Fruit fly (Drosophila melanogaster) whole organism, pupa: ENCODE measurements around the gene PIG-S.

Experiments
- CG12605 ChIP-seq: fragments of 200-800 bp; sonication (Bioruptor generic); IDR thresholded peaks from 2 replicates; pipeline ENCODE4 v1.3.6; 2022; ENCODE audit warnings: missing biosample characterization, missing genetic modification characterization
- CG13204 ChIP-seq: fragments of 200-800 bp; sonication (Bioruptor generic); optimal IDR thresholded peaks from 2 replicates; lab custom pipeline; 2018; ENCODE audit warnings: missing biosample characterization, mild to moderate bottlenecking, missing genetic modification characterization, moderate library complexity
- CG14655 ChIP-seq: fragments of 200-800 bp; sonication (Bioruptor generic); optimal IDR thresholded peaks from 3 replicates; lab custom pipeline; 2017; ENCODE audit warnings: mild to moderate bottlenecking, missing biosample characterization, missing genetic modification reagents, missing genetic modification characterization
- CG17806 ChIP-seq: fragments of 200-800 bp; sonication (Bioruptor generic); optimal IDR thresholded peaks from 2 replicates; lab custom pipeline; 2018; ENCODE audit warnings: missing biosample characterization, mild to moderate bottlenecking, missing genetic modification characterization, moderate library complexity
- CG34367 ChIP-seq: fragments of 200-800 bp; sonication (Bioruptor generic); optimal IDR thresholded peaks from 2 replicates; lab custom pipeline; 2018; ENCODE audit warnings: missing biosample characterization, mild to moderate bottlenecking, missing genetic modification characterization
- Pif1A ChIP-seq: fragments of 200-800 bp; sonication (Bioruptor generic); optimal IDR thresholded peaks from 3 replicates; lab custom pipeline; 2016; ENCODE audit warnings: missing biosample characterization, missing genetic modification characterization
- Pif1B ChIP-seq: fragments of 200-800 bp; sonication (Bioruptor generic); optimal IDR thresholded peaks from 3 replicates; lab custom pipeline; 2016; ENCODE audit warnings: missing biosample characterization, missing genetic modification characterization
- Snoo ChIP-seq: fragments of 200-800 bp; sonication (Bioruptor generic); optimal IDR thresholded peaks from 3 replicates; lab custom pipeline; 2017; ENCODE audit warnings: missing biosample characterization, mild to moderate bottlenecking, missing genetic modification characterization, inconsistent platforms
- fd96Ca ChIP-seq: fragments of 200-800 bp; sonication (Bioruptor generic); IDR thresholded peaks from 3 replicates; pipeline ENCODE4 v1.3.6; 2022; ENCODE audit warnings: missing biosample characterization, missing genetic modification characterization

- TF ChIP-seq Snoo (tag; lab: Kevin White, UChicago): no peak
- no peak for TF ChIP-seq fd96Ca
- no peak for TF ChIP-seq CG12605 (GFP tag; lab: Robert Waterston, UW)
- TF ChIP-seq CG13204 (GFP tag; lab: Kevin White, UChicago): no peak
- TF ChIP-seq Pif1A: no peak
- no peak for TF ChIP-seq CG34367 (tag; lab: Kevin White, UChicago)
- TF ChIP-seq Pif1B (GFP tag; lab: Kevin White, UChicago): no peak
- TF ChIP-seq CG14655 (GFP tag; lab: Kevin White, UChicago): no peak
- peak; percentile 13 for TF ChIP-seq CG17806 (tag; lab: Kevin White, UChicago)
These were observed 40.7 kb downstream of the PIG-S start, which contains the start of the genes CG11089 and CG31381 for dm6 chr3R:24876843-24877457.
